Worm (Caenorhabditis elegans) whole organism, young adult: ENCODE measurements around the gene oops-1.

Experiments
- Y79H2A.3 ChIP-seq: fragments of 200-800 bp; sonication (Bioruptor generic); conservative IDR thresholded peaks from 2 replicates; pipeline ENCODE4 v1.3.6; 2022; ENCODE audit warnings: missing genetic modification reagents, missing genetic modification characterization, missing compliant biosample characterization
- dpl-1 ChIP-seq: fragments of 150-350 bp; optimal IDR thresholded peaks from 2 replicates; lab custom pipeline; 2014; ENCODE audit warnings: missing biosample characterization, missing genetic modification reagents, missing genetic modification characterization
- lin-54 ChIP-seq: fragments of 200-800 bp; sonication (Bioruptor generic); optimal IDR thresholded peaks from 2 replicates; lab custom pipeline; 2018; ENCODE audit warnings: mild to moderate bottlenecking, missing genetic modification characterization, missing compliant biosample characterization
- rcor-1 ChIP-seq: fragments of 200-800 bp; sonication (Bioruptor generic); IDR thresholded peaks from 2 replicates; pipeline ENCODE4 v1.3.6; 2022; ENCODE audit warnings: missing genetic modification reagents, missing genetic modification characterization, missing compliant biosample characterization
- tbp1 ChIP-seq: fragments of 200-800 bp; sonication (Bioruptor generic); optimal IDR thresholded peaks from 2 replicates; lab custom pipeline; 2018; ENCODE audit warnings: mild to moderate bottlenecking, missing genetic modification characterization, missing compliant biosample characterization

DNA sequence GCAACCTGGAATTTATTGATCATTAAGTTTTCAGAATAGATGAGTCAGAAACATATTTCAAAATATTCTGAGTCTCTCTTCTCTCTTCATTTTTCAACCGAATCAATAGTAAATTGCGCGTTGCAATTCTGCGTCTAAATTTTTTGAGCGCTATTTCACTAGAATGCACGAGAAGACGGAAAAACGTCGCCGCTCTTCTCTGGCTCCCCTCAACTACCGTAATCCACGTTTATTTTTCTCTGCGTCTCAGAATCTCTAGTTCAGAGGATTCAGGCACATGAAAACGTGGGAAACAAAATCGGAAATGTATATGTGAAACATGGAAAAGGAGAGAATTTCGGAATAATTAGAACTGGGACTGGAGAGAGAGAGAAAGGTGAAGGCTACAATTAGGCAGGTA is 8.5 kb downstream of the oops-1 start:
- TF ChIP-seq tbp1 (GFP tag; lab: Kevin White, UChicago) = no peak
- TF ChIP-seq lin-54 = no peak
- TF ChIP-seq rcor-1 (GFP tag; lab: Robert Waterston, UW) = no peak
- TF ChIP-seq Y79H2A.3 (GFP tag; lab: Robert Waterston, UW) = no peak
- no peak for TF ChIP-seq dpl-1 (GFP tag; lab: Kevin White, UChicago)
